Worm (Caenorhabditis elegans) whole organism, midembryonic: ENCODE results near the gene hpo-12.

Experiments used
- T22C8.4 ChIP-seq: fragments of 200-800 bp; sonication (Bioruptor generic); IDR thresholded peaks from 2 replicates; pipeline ENCODE4 v1.3.6; 2022; ENCODE audit warnings: missing genetic modification characterization, missing compliant biosample characterization
- cog-1 ChIP-seq: sonication (generic microtip); optimal IDR thresholded peaks from 2 replicates; lab custom pipeline; 2016; ENCODE audit warnings: missing genetic modification characterization, missing compliant biosample characterization
- flt-1 ChIP-seq: fragments of 200-800 bp; sonication (Bioruptor generic); IDR thresholded peaks from 2 replicates; pipeline ENCODE4 v1.3.6; 2022; ENCODE audit warnings: missing genetic modification characterization, missing compliant biosample characterization
- klf-2 ChIP-seq: fragments of 200-800 bp; sonication (Bioruptor generic); conservative IDR thresholded peaks from 2 replicates; pipeline ENCODE4 v1.3.6; 2022; ENCODE audit warnings: missing genetic modification reagents, missing genetic modification characterization, missing compliant biosample characterization
- med-1 ChIP-seq: sonication (generic microtip); optimal IDR thresholded peaks from 2 replicates; lab custom pipeline; 2017; ENCODE audit warnings: missing genetic modification characterization, mild to moderate bottlenecking, missing compliant biosample characterization, antibody characterized with exemption, missing genetic modification reagents; ENCODE audit not compliant: insufficient read depth
- ref-1 ChIP-seq: fragments of 200-800 bp; sonication (Bioruptor generic); conservative IDR thresholded peaks from 2 replicates; pipeline ENCODE4 v1.3.6; 2022; ENCODE audit warnings: missing genetic modification reagents, missing genetic modification characterization, missing compliant biosample characterization
- tab-1 ChIP-seq: fragments of 200-800 bp; sonication (Bioruptor generic); IDR thresholded peaks from 2 replicates; pipeline ENCODE4 v1.3.6; 2022; ENCODE audit warnings: missing genetic modification characterization, missing compliant biosample characterization
- ztf-23 ChIP-seq: fragments of 200-800 bp; sonication (Bioruptor generic); IDR thresholded peaks from 2 replicates; pipeline ENCODE4 v1.3.6; 2022; ENCODE audit warnings: missing genetic modification reagents, missing genetic modification characterization, missing compliant biosample characterization
- ztf-29 ChIP-seq: fragments of 200-800 bp; sonication (Bioruptor generic); IDR thresholded peaks from 2 replicates; pipeline ENCODE4 v1.3.6; 2022; ENCODE audit warnings: missing genetic modification reagents, missing genetic modification characterization, missing compliant biosample characterization

The hpo-12 gene

ce11 chrIV:12282873-12283272 is at the start of gene hpo-12:
Gene hpo-12, plus strand, starts transcription at chrIV:12283173.
- TF ChIP-seq ref-1 (GFP tag; lab: Robert Waterston, UW), result no peak
- no peak for TF ChIP-seq flt-1
- no peak for TF ChIP-seq med-1 (GFP tag; lab: Kevin White, UChicago)
- no peak for TF ChIP-seq ztf-29 (GFP tag; lab: Robert Waterston, UW)
- no peak for TF ChIP-seq klf-2
- no peak for TF ChIP-seq tab-1 (GFP tag; lab: Robert Waterston, UW)
- no peak for TF ChIP-seq ztf-23
- no peak for TF ChIP-seq cog-1
- TF ChIP-seq T22C8.4 (GFP tag; lab: Robert Waterston, UW), result no peak

- TF ChIP-seq ref-1 (GFP tag; lab: Robert Waterston, UW), result no peak
- TF ChIP-seq ztf-23, result no peak
- TF ChIP-seq ztf-29 (GFP tag; lab: Robert Waterston, UW), result no peak
- no peak for TF ChIP-seq tab-1 (GFP tag; lab: Robert Waterston, UW)
- no peak for TF ChIP-seq flt-1
- no peak for TF ChIP-seq klf-2
- TF ChIP-seq cog-1, result no peak
- TF ChIP-seq T22C8.4 (GFP tag; lab: Robert Waterston, UW), result no peak
- TF ChIP-seq med-1 (GFP tag; lab: Kevin White, UChicago), result no peak
These were observed 47.0 kb upstream of the hpo-12 start, which contains the start of gene sre-16 for ce11 chrIV:12236011-12236410. Gene sre-16, minus strand, starts transcription at chrIV:12236111.

ce11 chrIV:12238851-12239250 is 44.1 kb upstream of the hpo-12 start, which contains the start of gene sre-19:
Gene sre-19, minus strand, starts transcription at chrIV:12238951.
- TF ChIP-seq cog-1, result no peak

ce11 chrIV:12244706-12245105 is 38.3 kb upstream of the hpo-12 start, which contains the start of gene sre-15:
Gene sre-15, minus strand, starts transcription at chrIV:12244806.
- TF ChIP-seq ztf-29 (GFP tag; lab: Robert Waterston, UW) (no peak), tab-1 (GFP tag; lab: Robert Waterston, UW) (no peak), med-1 (GFP tag; lab: Kevin White, UChicago) (no peak), flt-1 (no peak), cog-1 (no peak), klf-2 (no peak), T22C8.4 (GFP tag; lab: Robert Waterston, UW) (no peak), ref-1 (GFP tag; lab: Robert Waterston, UW) (no peak), ztf-23 (no peak)

ce11 chrIV:12252579-12252978 is 30.4 kb upstream of the hpo-12 start, which contains the start of gene dnj-26:
Gene dnj-26, minus strand, starts transcription at chrIV:12252679.
- no peak for TF ChIP-seq cog-1
- TF ChIP-seq med-1 (GFP tag; lab: Kevin White, UChicago), result no peak
- no peak for TF ChIP-seq klf-2
- TF ChIP-seq tab-1 (GFP tag; lab: Robert Waterston, UW), result no peak
- TF ChIP-seq ztf-23, result no peak
- TF ChIP-seq ref-1 (GFP tag; lab: Robert Waterston, UW), result no peak
- TF ChIP-seq T22C8.4 (GFP tag; lab: Robert Waterston, UW), result no peak
- TF ChIP-seq ztf-29 (GFP tag; lab: Robert Waterston, UW), result no peak
- TF ChIP-seq flt-1, result no peak

ce11 chrIV:12259161-12259870 is 23.7 kb upstream of the hpo-12 start, which contains the start of gene Y39C12A.9:
Gene Y39C12A.9, minus strand, starts transcription at chrIV:12259211.
- no peak for TF ChIP-seq ztf-29 (GFP tag; lab: Robert Waterston, UW)
- TF ChIP-seq ref-1 (GFP tag; lab: Robert Waterston, UW), result no peak
- TF ChIP-seq klf-2, result no peak
- TF ChIP-seq ztf-23, result no peak
- no peak for TF ChIP-seq T22C8.4 (GFP tag; lab: Robert Waterston, UW)
- no peak for TF ChIP-seq flt-1

- TF ChIP-seq ztf-23 (no peak), T22C8.4 (GFP tag; lab: Robert Waterston, UW) (no peak), flt-1 (no peak), ztf-29 (GFP tag; lab: Robert Waterston, UW) (no peak), med-1 (GFP tag; lab: Kevin White, UChicago) (no peak), cog-1 (no peak), ref-1 (GFP tag; lab: Robert Waterston, UW) (no peak), tab-1 (GFP tag; lab: Robert Waterston, UW) (no peak), klf-2 (no peak)
These were observed 21.6 kb upstream of the hpo-12 start, which contains the start of gene sre-14 for ce11 chrIV:12261353-12261752. Gene sre-14, minus strand, starts transcription at chrIV:12261453.

- TF ChIP-seq cog-1, result no peak
- no peak for TF ChIP-seq ztf-23
- TF ChIP-seq med-1 (GFP tag; lab: Kevin White, UChicago), result no peak
- TF ChIP-seq ref-1 (GFP tag; lab: Robert Waterston, UW), result no peak
- TF ChIP-seq tab-1 (GFP tag; lab: Robert Waterston, UW), result no peak
- no peak for TF ChIP-seq ztf-29 (GFP tag; lab: Robert Waterston, UW)
- TF ChIP-seq klf-2, result no peak
These were observed 17.1 kb upstream of the hpo-12 start for ce11 chrIV:12265877-12266276.

ce11 chrIV:12268272-12269045 is 14.5 kb upstream of the hpo-12 start, which contains the start of the genes ppm-1.H and rpl-34:
Gene ppm-1.H, minus strand, starts transcription at chrIV:12268322.
Gene rpl-34, plus strand, starts transcription at chrIV:12268995.
- TF ChIP-seq ztf-29 (GFP tag; lab: Robert Waterston, UW) (peak; percentile 53; the same call in 1 of the 2 replicates), tab-1 (GFP tag; lab: Robert Waterston, UW) (no peak), ref-1 (GFP tag; lab: Robert Waterston, UW) (no peak), T22C8.4 (GFP tag; lab: Robert Waterston, UW) (0 out of 2 replicates have a peak, but pooled peaks have one; percentile 20), flt-1 (no peak; the same call in none of the 2 replicates), med-1 (GFP tag; lab: Kevin White, UChicago) (no peak), ztf-23 (peak; percentile 61; the same call in 1 of the 2 replicates), cog-1 (peak; percentile 37)
